Worm (Caenorhabditis elegans): ENCODE data around the gene asah-2.

Gene asah-2

ce11 chrII:10116690-10117089, 22.7 kb upstream of the asah-2 start:
- TF ChIP-seq ces-1 (GFP tag; optimal IDR thresholded peaks at IDR 0.05) (no peak), blmp-1 (tag; optimal IDR thresholded peaks at IDR 0.05) (no peak), nhr-237 (tag; optimal IDR thresholded peaks at IDR 0.05) (no peak), lin-13 (tag; optimal IDR thresholded peaks at IDR 0.05) (no peak), ztf-11 (tag; optimal IDR thresholded peaks at IDR 0.05) (no peak), nhr-76 (tag; optimal IDR thresholded peaks at IDR 0.05) (no peak), ceh-83 (GFP tag; optimal IDR thresholded peaks at IDR 0.05) (no peak), flh-1 (GFP tag; optimal IDR thresholded peaks at IDR 0.05) (no peak), lsy-2 (tag; optimal IDR thresholded peaks at IDR 0.05) (no peak), zip-8 (tag; optimal IDR thresholded peaks at IDR 0.05) (no peak), elt-1 (tag; optimal IDR thresholded peaks at IDR 0.05; ENCODE audit: borderline replicate concordance, insufficient read depth) (no peak), pha-4 (tag; optimal IDR thresholded peaks at IDR 0.05) (no peak), unc-39 (tag; optimal IDR thresholded peaks at IDR 0.05) (no peak), unc-62 (GFP tag; optimal IDR thresholded peaks at IDR 0.05) (no peak), lin-32 (GFP tag; optimal IDR thresholded peaks at IDR 0.05) (no peak), nhr-28 (tag; optimal IDR thresholded peaks at IDR 0.05) (no peak), tbx-8 (GFP tag; optimal IDR thresholded peaks at IDR 0.05) (no peak), snpc-4 (tag; optimal IDR thresholded peaks at IDR 0.05) (no peak), ceh-43 (GFP tag; optimal IDR thresholded peaks at IDR 0.05) (no peak)

- TF ChIP-seq flh-1 (GFP tag; optimal IDR thresholded peaks at IDR 0.05) (no peak), ceh-43 (GFP tag; optimal IDR thresholded peaks at IDR 0.05) (no peak), sem-2 (GFP tag; optimal IDR thresholded peaks at IDR 0.05) (no peak), nhr-28 (tag; optimal IDR thresholded peaks at IDR 0.05) (no peak)
These were observed 17.7 kb upstream of the asah-2 start, which contains the start of gene lov-1 for ce11 chrII:10121725-10122124. Gene lov-1 (minus strand): TSS chrII:10121825.

ce11 chrII:10122465-10122864, 16.9 kb upstream of the asah-2 start, which contains the start of gene F27E5.7:
Gene F27E5.7 (plus strand): TSS chrII:10122765.
- no peak for TF ChIP-seq ceh-83 (GFP tag; optimal IDR thresholded peaks at IDR 0.05)
- no peak for TF ChIP-seq unc-39 (tag; optimal IDR thresholded peaks at IDR 0.05)
- no peak for TF ChIP-seq elt-3 (tag; optimal IDR thresholded peaks at IDR 0.05)
- TF ChIP-seq lin-32 (GFP tag; optimal IDR thresholded peaks at IDR 0.05): no peak
- TF ChIP-seq zip-8 (tag; optimal IDR thresholded peaks at IDR 0.05): no peak
- no peak for TF ChIP-seq lin-13 (tag; optimal IDR thresholded peaks at IDR 0.05)
- no peak for TF ChIP-seq nhr-2 (tag; optimal IDR thresholded peaks at IDR 0.05)
- TF ChIP-seq lsy-2 (tag; optimal IDR thresholded peaks at IDR 0.05): no peak
- TF ChIP-seq mep-1 (tag; optimal IDR thresholded peaks at IDR 0.05): no peak

ce11 chrII:10127389-10127788, 12.0 kb upstream of the asah-2 start, which contains the start of gene F27E5.8:
Gene F27E5.8 (minus strand): TSS chrII:10127489.
- TF ChIP-seq mls-2 (tag; optimal IDR thresholded peaks at IDR 0.05) (no peak), unc-39 (tag; optimal IDR thresholded peaks at IDR 0.05) (no peak), tbx-8 (GFP tag; optimal IDR thresholded peaks at IDR 0.05) (no peak), lin-13 (tag; optimal IDR thresholded peaks at IDR 0.05) (no peak), nhr-237 (tag; optimal IDR thresholded peaks at IDR 0.05) (no peak), elt-3 (tag; optimal IDR thresholded peaks at IDR 0.05) (no peak), flh-1 (GFP tag; optimal IDR thresholded peaks at IDR 0.05) (no peak), cnd-1 (tag; optimal IDR thresholded peaks at IDR 0.05) (no peak), snpc-4 (tag; optimal IDR thresholded peaks at IDR 0.05) (no peak), ceh-43 (GFP tag; optimal IDR thresholded peaks at IDR 0.05) (no peak), nhr-12 (tag; optimal IDR thresholded peaks at IDR 0.05) (no peak), unc-120 (tag; optimal IDR thresholded peaks at IDR 0.05; ENCODE audit: poor library complexity, severe bottlenecking) (no peak), unc-62 (GFP tag; optimal IDR thresholded peaks at IDR 0.05) (no peak), ces-1 (GFP tag; optimal IDR thresholded peaks at IDR 0.05) (no peak), hlh-1 (tag; optimal IDR thresholded peaks at IDR 0.05) (no peak)

ce11 chrII:10131760-10132159, 7.6 kb upstream of the asah-2 start, which contains the start of gene F27E5.5:
Gene F27E5.5 (minus strand): TSS chrII:10131860.
- TF ChIP-seq ham-2 (GFP tag; optimal IDR thresholded peaks at IDR 0.05) (no peak), mab-5 (tag; optimal IDR thresholded peaks at IDR 0.05) (no peak)

- TF ChIP-seq zip-8 (tag; optimal IDR thresholded peaks at IDR 0.05) (no peak), elt-1 (tag; optimal IDR thresholded peaks at IDR 0.05; ENCODE audit: borderline replicate concordance, insufficient read depth) (no peak), sptf-1 (tag; optimal IDR thresholded peaks at IDR 0.05) (no peak), unc-120 (tag; optimal IDR thresholded peaks at IDR 0.05; ENCODE audit: poor library complexity, severe bottlenecking) (no peak), nhr-12 (tag; optimal IDR thresholded peaks at IDR 0.05) (no peak), hlh-1 (tag; optimal IDR thresholded peaks at IDR 0.05) (no peak), nhr-2 (tag; optimal IDR thresholded peaks at IDR 0.05) (no peak)
These were observed 6.6 kb upstream of the asah-2 start for ce11 chrII:10132818-10133217.
